Fruit fly (Drosophila melanogaster) whole organism, embryonic: Measurements from ENCODE around the gene beat-Vc.

Experiments used
- C15 ChIP-seq: fragments of 200-800 bp; sonication (Bioruptor generic); IDR thresholded peaks from 3 replicates; pipeline ENCODE4 v1.3.6; 2022; ENCODE audit warnings: missing biosample characterization, missing genetic modification characterization
- CG12155 ChIP-seq: fragments of 200-800 bp; sonication (Bioruptor generic); optimal IDR thresholded peaks from 3 replicates; lab custom pipeline; 2016; ENCODE audit warnings: missing biosample characterization, missing genetic modification characterization
- CoRest ChIP-seq: fragments of 200-800 bp; sonication (Bioruptor generic); optimal IDR thresholded peaks from 3 replicates; lab custom pipeline; 2018; ENCODE audit warnings: missing biosample characterization, mild to moderate bottlenecking, missing genetic modification characterization, moderate library complexity
- Mad ChIP-seq: fragments of 200-800 bp; sonication (Bioruptor generic); optimal IDR thresholded peaks from 2 replicates; lab custom pipeline; 2016; ENCODE audit warnings: missing biosample characterization, missing genetic modification characterization
- Med ChIP-seq: fragments of 200-800 bp; sonication (Bioruptor generic); peaks from one replicate; lab custom pipeline; 2016; ENCODE audit warnings: missing biosample characterization, missing genetic modification characterization, mild to moderate bottlenecking, inconsistent platforms, moderate library complexity
- ci ChIP-seq: fragments of 200-800 bp; sonication (Bioruptor generic); IDR thresholded peaks from 3 replicates; pipeline ENCODE4 v1.3.6; 2022; ENCODE audit warnings: missing biosample characterization, missing genetic modification characterization
- emc ChIP-seq: fragments of 200-800 bp; sonication (Bioruptor generic); optimal IDR thresholded peaks from 2 replicates; lab custom pipeline; 2016; ENCODE audit warnings: missing biosample characterization, missing genetic modification characterization
- fru ChIP-seq: fragments of >200 bp; optimal IDR thresholded peaks from 2 replicates; lab custom pipeline; 2017
- gce ChIP-seq: fragments of 200-800 bp; sonication (Bioruptor generic); IDR thresholded peaks from 3 replicates; pipeline ENCODE4 v1.3.6; 2022; ENCODE audit warnings: missing biosample characterization, missing genetic modification characterization
- lab ChIP-seq: fragments of 200-800 bp; sonication (Bioruptor generic); optimal IDR thresholded peaks from 3 replicates; lab custom pipeline; 2017; ENCODE audit warnings: missing biosample characterization, missing genetic modification characterization, mild to moderate bottlenecking, moderate library complexity, missing genetic modification reagents
- otp ChIP-seq: fragments of 200-800 bp; sonication (Bioruptor generic); IDR thresholded peaks from 3 replicates; pipeline ENCODE4, ENCODE4 v1.3.6; 2022; ENCODE audit warnings: missing biosample characterization, missing genetic modification characterization

dm6 chr3R:12723759-12724158 is 59.3 kb downstream of the beat-Vc start:
- TF ChIP-seq ci (GFP tag; lab: Robert Waterston, UW) (peak; percentile 23; the same call in 1 of the 3 replicates), Med (GFP tag; lab: Kevin White, UChicago) (peak; percentile 80), emc (GFP tag; lab: Kevin White, UChicago) (no peak), C15 (no peak), lab (GFP tag; lab: Kevin White, UChicago) (no peak), fru (lab: Kevin White, UChicago) (no peak), Mad (no peak), gce (GFP tag; lab: Robert Waterston, UW) (no peak), otp (GFP tag; lab: Robert Waterston, UW) (no peak), CoRest (peak; percentile 19), CG12155 (GFP tag; lab: Kevin White, UChicago) (no peak)
